Worm (Caenorhabditis elegans) whole organism, late embryonic: ENCODE results near the gene C24H11.5.
A peak's percentile ranks its signal among the peaks of the same experiment; 100 is the strongest.

Experiments
- K09A11.1 ChIP-seq: sonication (generic microtip); optimal IDR thresholded peaks from 2 replicates; lab custom pipeline; 2017; ENCODE audit warnings: antibody characterized with exemption, mild to moderate bottlenecking, missing genetic modification characterization, missing compliant biosample characterization; ENCODE audit not compliant: insufficient read depth
- T23F11.4 ChIP-seq: fragments of 200-800 bp; sonication (Bioruptor generic); optimal IDR thresholded peaks from 2 replicates; lab custom pipeline; 2018; ENCODE audit warnings: mild to moderate bottlenecking, missing genetic modification characterization, missing compliant biosample characterization
- ceh-14 ChIP-seq: sonication (generic microtip); optimal IDR thresholded peaks from 2 replicates; lab custom pipeline; 2016; ENCODE audit warnings: missing genotype, missing genetic modification characterization, missing compliant biosample characterization
- ceh-18 ChIP-seq: sonication (generic microtip); optimal IDR thresholded peaks from 2 replicates; lab custom pipeline; 2016; ENCODE audit warnings: missing genetic modification characterization, missing compliant biosample characterization
- ceh-2 ChIP-seq: sonication (generic microtip); optimal IDR thresholded peaks from 2 replicates; lab custom pipeline; 2016; ENCODE audit warnings: missing genotype, missing genetic modification characterization, missing compliant biosample characterization
- ceh-22 ChIP-seq: sonication (generic microtip); optimal IDR thresholded peaks from 2 replicates; lab custom pipeline; 2017; ENCODE audit warnings: missing biosample characterization, missing genetic modification characterization
- ceh-24 ChIP-seq: sonication (generic microtip); optimal IDR thresholded peaks from 2 replicates; lab custom pipeline; 2016; ENCODE audit warnings: mild to moderate bottlenecking, missing genetic modification characterization, missing compliant biosample characterization
- ceh-30 ChIP-seq: fragments of 150-350 bp; optimal IDR thresholded peaks from 2 replicates; lab custom pipeline; 2014; ENCODE audit warnings: missing biosample characterization, missing genetic modification characterization
- ceh-31 ChIP-seq: sonication (generic microtip); optimal IDR thresholded peaks from 2 replicates; lab custom pipeline; 2016; ENCODE audit warnings: missing genetic modification characterization, missing compliant biosample characterization
- ceh-34 ChIP-seq: sonication (generic microtip); optimal IDR thresholded peaks from 2 replicates; lab custom pipeline; 2016; ENCODE audit warnings: mild to moderate bottlenecking, missing genetic modification characterization, missing compliant biosample characterization
- ceh-45 ChIP-seq: fragments of 200-800 bp; sonication (Bioruptor generic); IDR thresholded peaks from 2 replicates; pipeline ENCODE4 v1.3.6; 2022; ENCODE audit warnings: missing genetic modification reagents, missing genetic modification characterization, missing compliant biosample characterization
- ceh-48 ChIP-seq: sonication (generic microtip); optimal IDR thresholded peaks from 2 replicates; lab custom pipeline; 2016; ENCODE audit warnings: missing genetic modification characterization, inconsistent platforms, missing compliant biosample characterization
- dmd-4 ChIP-seq: sonication (generic microtip); optimal IDR thresholded peaks from 2 replicates; lab custom pipeline; 2016; ENCODE audit warnings: borderline replicate concordance, missing genetic modification characterization, missing compliant biosample characterization
- dve-1 ChIP-seq: sonication (generic microtip); optimal IDR thresholded peaks from 2 replicates; lab custom pipeline; 2017; ENCODE audit warnings: antibody characterized with exemption, mild to moderate bottlenecking, missing genetic modification characterization, missing compliant biosample characterization
- elt-2 ChIP-seq: sonication (generic microtip); optimal IDR thresholded peaks from 2 replicates; lab custom pipeline; 2016; ENCODE audit warnings: missing genetic modification reagents, missing genetic modification characterization, missing compliant biosample characterization
- elt-4 ChIP-seq: sonication (generic microtip); optimal IDR thresholded peaks from 2 replicates; lab custom pipeline; 2016; ENCODE audit warnings: missing genetic modification characterization, missing compliant biosample characterization
- ets-4 ChIP-seq: sonication (generic microtip); optimal IDR thresholded peaks from 2 replicates; lab custom pipeline; 2016; ENCODE audit warnings: missing genetic modification characterization, missing compliant biosample characterization
- fax-1 ChIP-seq: sonication (generic microtip); optimal IDR thresholded peaks from 2 replicates; lab custom pipeline; 2016; ENCODE audit warnings: missing genotype, missing genetic modification characterization, missing compliant biosample characterization
- fkh-10 ChIP-seq: fragments of 150-350 bp; optimal IDR thresholded peaks from 2 replicates; lab custom pipeline; 2014; ENCODE audit warnings: missing biosample characterization, missing genetic modification reagents, missing genetic modification characterization
- fkh-6 ChIP-seq: sonication (generic microtip); optimal IDR thresholded peaks from 2 replicates; lab custom pipeline; 2016; ENCODE audit warnings: missing genetic modification characterization, missing compliant biosample characterization
- hlh-13 ChIP-seq: fragments of 200-800 bp; sonication (Bioruptor generic); optimal IDR thresholded peaks from 2 replicates; lab custom pipeline; 2018; ENCODE audit warnings: mild to moderate bottlenecking, missing genetic modification characterization, missing compliant biosample characterization
- hlh-15 ChIP-seq: sonication (generic microtip); optimal IDR thresholded peaks from 2 replicates; lab custom pipeline; 2016; ENCODE audit warnings: missing genetic modification characterization, missing compliant biosample characterization
- hlh-30 ChIP-seq: sonication (generic microtip); optimal IDR thresholded peaks from 2 replicates; lab custom pipeline; 2017; ENCODE audit warnings: antibody characterized with exemption, missing genetic modification characterization, missing compliant biosample characterization; ENCODE audit not compliant: insufficient read depth
- hlh-8 ChIP-seq: sonication (generic microtip); optimal IDR thresholded peaks from 2 replicates; lab custom pipeline; 2016; ENCODE audit warnings: missing genotype, missing genetic modification characterization, missing compliant biosample characterization
- mec-3 ChIP-seq: sonication (generic microtip); optimal IDR thresholded peaks from 2 replicates; lab custom pipeline; 2016; ENCODE audit warnings: borderline replicate concordance, missing genetic modification characterization, missing compliant biosample characterization
- nfya-1 ChIP-seq: sonication (generic microtip); optimal IDR thresholded peaks from 2 replicates; lab custom pipeline; 2017; ENCODE audit warnings: missing genetic modification characterization, mild to moderate bottlenecking, missing compliant biosample characterization, antibody characterized with exemption, moderate library complexity
- nhr-11 ChIP-seq: fragments of 150-350 bp; optimal IDR thresholded peaks from 2 replicates; lab custom pipeline; 2014; ENCODE audit warnings: missing biosample characterization, missing genetic modification characterization
- nhr-232 ChIP-seq: sonication (generic microtip); optimal IDR thresholded peaks from 2 replicates; lab custom pipeline; 2016; ENCODE audit warnings: missing genetic modification characterization, missing compliant biosample characterization
- npax-4 ChIP-seq: sonication (generic microtip); optimal IDR thresholded peaks from 2 replicates; lab custom pipeline; 2016; ENCODE audit warnings: missing genetic modification characterization, missing compliant biosample characterization
- odd-2 ChIP-seq: sonication (generic microtip); optimal IDR thresholded peaks from 2 replicates; lab custom pipeline; 2017; ENCODE audit warnings: antibody characterized with exemption, mild to moderate bottlenecking, missing genetic modification characterization, missing compliant biosample characterization
- pag-3 ChIP-seq: sonication (generic microtip); optimal IDR thresholded peaks from 2 replicates; lab custom pipeline; 2016; ENCODE audit warnings: missing compliant biosample characterization, missing genetic modification characterization, borderline replicate concordance
- pat-9 ChIP-seq: fragments of 200-800 bp; sonication (Bioruptor generic); optimal IDR thresholded peaks from 2 replicates; lab custom pipeline; 2018; ENCODE audit warnings: mild to moderate bottlenecking, missing genetic modification characterization, moderate library complexity, missing compliant biosample characterization
- pha-2 ChIP-seq: sonication (generic microtip); optimal IDR thresholded peaks from 2 replicates; lab custom pipeline; 2017; ENCODE audit warnings: mild to moderate bottlenecking, missing genetic modification characterization, missing compliant biosample characterization
- pha-4 ChIP-seq: fragments of 150-350 bp; optimal IDR thresholded peaks from 2 replicates; lab custom pipeline; 2018; ENCODE audit warnings: missing biosample characterization, missing genetic modification reagents, missing genetic modification characterization
- pqm-1 ChIP-seq: sonication (generic microtip); optimal IDR thresholded peaks from 2 replicates; lab custom pipeline; 2016; ENCODE audit warnings: missing genetic modification characterization, missing compliant biosample characterization
- pros-1 ChIP-seq: fragments of 150-350 bp; optimal IDR thresholded peaks from 2 replicates; lab custom pipeline; 2014; ENCODE audit warnings: missing biosample characterization, missing genetic modification reagents, missing genetic modification characterization
- rnt-1 ChIP-seq: sonication (generic microtip); optimal IDR thresholded peaks from 2 replicates; lab custom pipeline; 2016; ENCODE audit warnings: missing genetic modification characterization, missing compliant biosample characterization
- syd-9 ChIP-seq: sonication (generic microtip); optimal IDR thresholded peaks from 2 replicates; lab custom pipeline; 2016; ENCODE audit warnings: mild to moderate bottlenecking, missing genetic modification characterization, moderate library complexity, missing compliant biosample characterization
- tbx-2 ChIP-seq: sonication (generic microtip); optimal IDR thresholded peaks from 2 replicates; lab custom pipeline; 2016; ENCODE audit warnings: missing genetic modification characterization, missing compliant biosample characterization
- tbx-7 ChIP-seq: sonication (generic microtip); optimal IDR thresholded peaks from 2 replicates; lab custom pipeline; 2016; ENCODE audit warnings: missing genotype, missing genetic modification characterization, missing compliant biosample characterization
- unc-42 ChIP-seq: sonication (generic microtip); optimal IDR thresholded peaks from 2 replicates; lab custom pipeline; 2016; ENCODE audit warnings: missing genotype, missing genetic modification characterization, missing compliant biosample characterization
- unc-55 ChIP-seq: sonication (generic microtip); optimal IDR thresholded peaks from 2 replicates; lab custom pipeline; 2017; ENCODE audit warnings: missing biosample characterization, missing genetic modification reagents, missing genetic modification characterization
- unc-86 ChIP-seq: sonication (generic microtip); optimal IDR thresholded peaks from 2 replicates; lab custom pipeline; 2016; ENCODE audit warnings: missing genetic modification characterization, missing compliant biosample characterization

The C24H11.5 gene

ce11 chrIII:11817865-11818264, 37.8 kb downstream of the C24H11.5 start:
- TF ChIP-seq pha-2: no peak
- TF ChIP-seq nhr-11: no peak
- TF ChIP-seq mec-3 (tag; lab: Kevin White, UChicago): no peak
- TF ChIP-seq hlh-30 (tag; lab: Kevin White, UChicago): no peak
- no peak for TF ChIP-seq hlh-8 (tag; lab: Kevin White, UChicago)
- TF ChIP-seq syd-9 (tag; lab: Kevin White, UChicago): no peak
- no peak for TF ChIP-seq unc-86 (tag; lab: Kevin White, UChicago)
- no peak for TF ChIP-seq ceh-22 (tag; lab: Kevin White, UChicago)
- TF ChIP-seq pha-4 (tag; lab: Kevin White, UChicago): no peak
- no peak for TF ChIP-seq npax-4 (tag; lab: Kevin White, UChicago)
- TF ChIP-seq fax-1 (tag; lab: Kevin White, UChicago): no peak
- no peak for TF ChIP-seq hlh-15 (tag; lab: Kevin White, UChicago)
- TF ChIP-seq, all 69 proteins: peak for 0

- TF ChIP-seq pqm-1 (tag; lab: Kevin White, UChicago) (no peak), ceh-30 (no peak), fkh-6 (tag; lab: Kevin White, UChicago) (no peak), fax-1 (tag; lab: Kevin White, UChicago) (no peak), pag-3 (tag; lab: Kevin White, UChicago) (no peak), odd-2 (no peak), hlh-30 (tag; lab: Kevin White, UChicago) (no peak), ceh-45 (no peak), K09A11.1 (tag; lab: Kevin White, UChicago) (no peak), ets-4 (tag; lab: Kevin White, UChicago) (no peak), tbx-2 (no peak), pat-9 (tag; lab: Kevin White, UChicago) (no peak), ceh-24 (tag; lab: Kevin White, UChicago) (no peak), fkh-10 (GFP tag; lab: Kevin White, UChicago) (no peak), ceh-34 (tag; lab: Kevin White, UChicago) (no peak), hlh-13 (GFP tag; lab: Kevin White, UChicago) (no peak)
Measured at ce11 chrIII:11822407-11822806, 42.4 kb downstream of the C24H11.5 start, which contains the start of gene maa-1. Gene maa-1 (minus strand): TSS chrIII:11822526.

DNA sequence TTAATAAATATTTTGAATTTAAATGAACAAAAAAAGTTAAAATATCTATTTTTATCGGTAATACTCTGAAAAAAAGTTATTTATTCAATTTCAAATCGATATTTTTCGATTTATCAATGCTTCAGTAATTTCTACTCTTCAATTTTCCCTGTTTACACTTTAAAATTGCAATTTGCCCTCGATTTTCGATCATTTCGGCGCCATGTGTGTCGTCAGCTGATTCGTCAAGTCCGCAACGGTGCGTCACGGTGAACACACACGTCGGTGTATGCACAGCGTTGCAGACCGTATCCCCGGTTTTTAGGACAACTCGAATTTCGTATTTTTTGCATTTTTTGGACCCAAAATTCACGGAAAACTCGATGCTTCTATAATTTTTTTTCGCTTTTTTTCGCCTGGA, 43.2 kb downstream of the C24H11.5 start, which contains the start of gene C18D11.3:
Gene C18D11.3, plus strand, starts transcription at position 189 of the 400 bp plus-strand sequence.
- TF ChIP-seq ceh-48 (peak; percentile 23), T23F11.4 (GFP tag; lab: Kevin White, UChicago) (no peak), hlh-30 (tag; lab: Kevin White, UChicago) (peak; percentile 95), dve-1 (tag; lab: Kevin White, UChicago) (no peak), tbx-2 (peak; percentile 77), ceh-30 (peak; percentile 70), ceh-18 (tag; lab: Kevin White, UChicago) (peak; percentile 63), unc-42 (tag; lab: Kevin White, UChicago) (peak; percentile 15), dmd-4 (tag; lab: Kevin White, UChicago) (no peak), elt-2 (tag; lab: Kevin White, UChicago) (peak; percentile 20), ceh-31 (peak; percentile 52), unc-55 (GFP tag; lab: Kevin White, UChicago) (peak; percentile 45), nfya-1 (peak; percentile 86)

DNA sequence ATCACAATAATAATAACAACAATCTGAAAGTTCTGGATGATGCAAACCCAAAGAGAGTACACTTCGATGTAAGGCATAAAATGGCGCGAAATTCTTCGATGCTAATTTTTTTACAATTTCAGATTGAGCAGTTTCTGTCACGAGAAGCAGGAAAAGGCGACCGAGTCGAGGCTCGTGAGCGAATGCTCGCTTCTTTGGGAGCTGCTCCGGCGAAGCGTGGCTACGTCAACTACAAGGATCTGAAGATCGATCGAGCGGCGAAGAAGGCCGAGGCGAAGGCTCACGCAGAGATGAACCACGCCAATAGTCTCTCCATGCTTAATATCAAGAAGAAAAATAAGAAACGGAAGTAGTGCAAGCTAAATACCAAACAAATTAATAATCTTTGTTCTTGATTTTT, 44.1 kb downstream of the C24H11.5 start:
- TF ChIP-seq tbx-7 (no peak), nhr-11 (no peak), ceh-2 (no peak), tbx-2 (no peak), fkh-6 (tag; lab: Kevin White, UChicago) (no peak), elt-4 (no peak), nhr-232 (tag; lab: Kevin White, UChicago) (no peak), rnt-1 (tag; lab: Kevin White, UChicago) (no peak), hlh-30 (tag; lab: Kevin White, UChicago) (no peak), fax-1 (tag; lab: Kevin White, UChicago) (no peak), ceh-14 (tag; lab: Kevin White, UChicago) (no peak), npax-4 (tag; lab: Kevin White, UChicago) (no peak), ceh-24 (tag; lab: Kevin White, UChicago) (no peak), pros-1 (tag; lab: Kevin White, UChicago) (no peak), pha-2 (no peak), mec-3 (tag; lab: Kevin White, UChicago) (no peak)
